Worm (Caenorhabditis elegans): Measurements from ENCODE around the gene lgc-39.

DNA sequence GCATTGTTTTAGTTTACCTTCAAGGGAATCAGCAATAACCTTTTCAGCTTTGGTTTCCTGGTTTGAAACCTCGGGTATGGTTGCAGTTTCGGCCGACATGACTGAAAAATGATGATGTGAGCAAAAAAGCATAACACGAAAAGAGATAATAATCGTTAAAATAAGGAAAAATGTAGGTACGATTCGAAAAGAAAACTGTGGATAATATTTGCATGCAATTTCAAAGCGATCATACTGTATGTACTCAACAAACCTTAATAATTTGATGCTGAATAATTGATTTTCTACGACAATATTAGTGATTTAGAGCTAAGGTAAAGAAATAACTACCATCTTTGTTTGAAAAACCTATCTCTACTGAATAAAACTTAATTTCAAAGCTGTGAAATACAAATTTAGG, 20.7 kb downstream of the lgc-39 start, which contains the start of gene attf-2:
- TF ChIP-seq elt-2 (tag; optimal IDR thresholded peaks at IDR 0.05) (no peak), sox-4 (tag; optimal IDR thresholded peaks at IDR 0.05) (no peak), ceh-48 (tag; optimal IDR thresholded peaks at IDR 0.05) (no peak), nfya-1 (tag; optimal IDR thresholded peaks at IDR 0.05) (no peak), F13H6.1 (tag; optimal IDR thresholded peaks at IDR 0.05) (no peak), ceh-45 (GFP tag; IDR thresholded peaks at IDR 0.05) (no peak), pax-1 (tag; optimal IDR thresholded peaks at IDR 0.05) (no peak), ceh-30 (tag; optimal IDR thresholded peaks at IDR 0.05) (no peak), gmeb-2 (tag; optimal IDR thresholded peaks at IDR 0.05) (no peak), dve-1 (tag; optimal IDR thresholded peaks at IDR 0.05) (no peak), pag-3 (tag; optimal IDR thresholded peaks at IDR 0.05; ENCODE audit: borderline replicate concordance) (no peak)

Measured in whole organism, late embryonic.